Worm (Caenorhabditis elegans): ENCODE data around the gene F48C5.2.

- TF ChIP-seq cey-2 (tag; optimal IDR thresholded peaks at IDR 0.05; ENCODE audit: borderline replicate concordance, insufficient read depth) (no peak), daf-16 (GFP tag; optimal IDR thresholded peaks at IDR 0.05) (no peak), daf-16 (tag; optimal IDR thresholded peaks at IDR 0.05) (no peak), dpl-1 (GFP tag; optimal IDR thresholded peaks at IDR 0.05) (no peak), sdz-12 (GFP tag; optimal IDR thresholded peaks at IDR 0.05) (no peak), nhr-76 (tag; optimal IDR thresholded peaks at IDR 0.05) (no peak), lir-3 (tag; optimal IDR thresholded peaks at IDR 0.05) (no peak), fkh-10 (GFP tag; optimal IDR thresholded peaks at IDR 0.05) (no peak), nhr-10 (tag; optimal IDR thresholded peaks at IDR 0.05) (no peak), snpc-1.2 (GFP tag; IDR thresholded peaks at IDR 0.05) (no peak), ama-1 (optimal IDR thresholded peaks at IDR 0.05) (no peak), F49E8.2 (tag; optimal IDR thresholded peaks at IDR 0.05; ENCODE audit: borderline replicate concordance) (no peak), rbr-2 (tag; optimal IDR thresholded peaks at IDR 0.05) (no peak)
Measured at ce11 chrX:11433488-11433887, 20.6 kb downstream of the F48C5.2 start, which contains the start of gene hum-4.

All from whole organism, L4 larva.